Worm (Caenorhabditis elegans) whole organism, midembryonic: ENCODE results near the gene str-162.

Source experiments
- T22C8.4 ChIP-seq: fragments of 200-800 bp; sonication (Bioruptor generic); IDR thresholded peaks from 2 replicates; pipeline ENCODE4 v1.3.6; 2022; ENCODE audit warnings: missing genetic modification characterization, missing compliant biosample characterization
- cog-1 ChIP-seq: sonication (generic microtip); optimal IDR thresholded peaks from 2 replicates; lab custom pipeline; 2016; ENCODE audit warnings: missing genetic modification characterization, missing compliant biosample characterization
- flt-1 ChIP-seq: fragments of 200-800 bp; sonication (Bioruptor generic); IDR thresholded peaks from 2 replicates; pipeline ENCODE4 v1.3.6; 2022; ENCODE audit warnings: missing genetic modification characterization, missing compliant biosample characterization
- klf-2 ChIP-seq: fragments of 200-800 bp; sonication (Bioruptor generic); conservative IDR thresholded peaks from 2 replicates; pipeline ENCODE4 v1.3.6; 2022; ENCODE audit warnings: missing genetic modification reagents, missing genetic modification characterization, missing compliant biosample characterization
- med-1 ChIP-seq: sonication (generic microtip); optimal IDR thresholded peaks from 2 replicates; lab custom pipeline; 2017; ENCODE audit warnings: missing genetic modification characterization, mild to moderate bottlenecking, missing compliant biosample characterization, antibody characterized with exemption, missing genetic modification reagents; ENCODE audit not compliant: insufficient read depth
- ref-1 ChIP-seq: fragments of 200-800 bp; sonication (Bioruptor generic); conservative IDR thresholded peaks from 2 replicates; pipeline ENCODE4 v1.3.6; 2022; ENCODE audit warnings: missing genetic modification reagents, missing genetic modification characterization, missing compliant biosample characterization
- tab-1 ChIP-seq: fragments of 200-800 bp; sonication (Bioruptor generic); IDR thresholded peaks from 2 replicates; pipeline ENCODE4 v1.3.6; 2022; ENCODE audit warnings: missing genetic modification characterization, missing compliant biosample characterization
- ztf-23 ChIP-seq: fragments of 200-800 bp; sonication (Bioruptor generic); IDR thresholded peaks from 2 replicates; pipeline ENCODE4 v1.3.6; 2022; ENCODE audit warnings: missing genetic modification reagents, missing genetic modification characterization, missing compliant biosample characterization
- ztf-29 ChIP-seq: fragments of 200-800 bp; sonication (Bioruptor generic); IDR thresholded peaks from 2 replicates; pipeline ENCODE4 v1.3.6; 2022; ENCODE audit warnings: missing genetic modification reagents, missing genetic modification characterization, missing compliant biosample characterization

ce11 chrIV:4995842-4996241, 3.7 kb downstream of the str-162 start, which contains the start of gene ssq-2:
- TF ChIP-seq klf-2 (GFP tag; lab: Robert Waterston, UW) (no peak), med-1 (GFP tag; lab: Kevin White, UChicago) (no peak), ztf-29 (GFP tag; lab: Robert Waterston, UW) (no peak), cog-1 (tag; lab: Kevin White, UChicago) (no peak), flt-1 (GFP tag; lab: Robert Waterston, UW) (no peak), ztf-23 (GFP tag; lab: Robert Waterston, UW) (no peak), ref-1 (GFP tag; lab: Robert Waterston, UW) (no peak), T22C8.4 (no peak), tab-1 (GFP tag; lab: Robert Waterston, UW) (no peak)
